Worm (Caenorhabditis elegans): ENCODE measurements around the gene B0416.11.

B0416.11 gene

DNA sequence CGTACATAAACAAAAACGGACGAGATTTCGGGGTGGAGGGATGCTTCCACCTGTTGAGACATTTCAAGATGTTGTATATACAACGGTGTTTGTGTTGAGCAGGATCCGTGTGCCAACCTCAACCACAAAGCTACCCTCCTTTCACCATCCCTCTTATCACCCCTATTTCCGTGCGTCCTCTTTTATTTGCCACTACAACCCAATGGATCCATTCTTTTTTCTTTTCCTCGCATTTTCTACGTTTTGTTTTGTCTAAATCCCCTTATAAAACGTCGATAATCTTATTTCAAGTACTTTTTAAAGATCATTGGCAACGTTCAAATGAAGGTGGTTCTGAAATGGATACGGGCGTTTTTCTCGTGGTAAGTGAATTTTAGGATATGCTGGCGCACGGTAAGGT lies 39.7 kb downstream of the B0416.11 start, which contains the start of gene gpa-12:
TSS of gene gpa-12 (plus strand) at position 301 of the 400 bp plus-strand sequence.
- TF ChIP-seq nhr-28 (tag; optimal IDR thresholded peaks at IDR 0.05) (no peak), snpc-4 (tag; optimal IDR thresholded peaks at IDR 0.05) (no peak), daf-12 (tag; optimal IDR thresholded peaks at IDR 0.05) (no peak), egl-5 (tag; optimal IDR thresholded peaks at IDR 0.05) (no peak), zag-1 (tag; optimal IDR thresholded peaks at IDR 0.05) (no peak), nhr-43 (tag; optimal IDR thresholded peaks at IDR 0.05; ENCODE audit: poor library complexity, severe bottlenecking) (no peak), mml-1 (tag; optimal IDR thresholded peaks at IDR 0.05) (no peak), pha-4 (tag; optimal IDR thresholded peaks at IDR 0.05) (no peak), lin-15B (tag; optimal IDR thresholded peaks at IDR 0.05) (no peak)

DNA sequence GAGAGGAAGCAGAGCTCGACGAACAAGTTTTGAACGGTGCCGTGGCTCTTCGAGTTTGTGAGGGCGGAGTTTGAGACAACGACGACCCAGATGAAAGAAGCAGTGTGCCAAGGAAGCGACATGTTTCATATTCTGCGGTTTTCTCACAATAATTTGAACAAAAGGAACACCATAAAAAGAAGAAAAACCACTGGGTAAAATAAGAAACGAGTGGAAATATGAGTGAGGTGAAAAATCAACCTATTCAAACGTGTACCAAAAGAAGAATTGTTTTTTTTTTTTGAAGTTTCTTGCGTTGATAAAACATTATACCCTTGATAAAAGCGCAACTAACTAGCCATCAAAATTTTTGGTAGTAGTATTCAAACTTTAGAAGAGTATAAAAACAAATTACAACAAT lies 40.8 kb downstream of the B0416.11 start, which contains the start of gene lgc-4:
TSS of gene lgc-4 (minus strand) at position 101 of the 400 bp plus-strand sequence.
- TF ChIP-seq snpc-4 (tag; optimal IDR thresholded peaks at IDR 0.05) (no peak), jun-1 (tag; optimal IDR thresholded peaks at IDR 0.05) (no peak), elt-3 (tag; optimal IDR thresholded peaks at IDR 0.05) (no peak), nhr-11 (tag; optimal IDR thresholded peaks at IDR 0.05) (no peak), ztf-4 (tag; optimal IDR thresholded peaks at IDR 0.05) (no peak), hmg-11 (tag; optimal IDR thresholded peaks at IDR 0.05) (no peak), lsy-12 (tag; optimal IDR thresholded peaks at IDR 0.05) (no peak), ceh-9 (tag; optimal IDR thresholded peaks at IDR 0.05) (no peak), elt-1 (tag; optimal IDR thresholded peaks at IDR 0.05) (no peak), mml-1 (tag; optimal IDR thresholded peaks at IDR 0.05) (no peak), ceh-82 (tag; optimal IDR thresholded peaks at IDR 0.05) (no peak), nhr-77 (tag; optimal IDR thresholded peaks at IDR 0.05) (no peak), fos-1 (tag; optimal IDR thresholded peaks at IDR 0.05) (no peak), lin-39 (tag; optimal IDR thresholded peaks at IDR 0.05) (no peak), tbx-2 (tag; optimal IDR thresholded peaks at IDR 0.05) (no peak)

DNA sequence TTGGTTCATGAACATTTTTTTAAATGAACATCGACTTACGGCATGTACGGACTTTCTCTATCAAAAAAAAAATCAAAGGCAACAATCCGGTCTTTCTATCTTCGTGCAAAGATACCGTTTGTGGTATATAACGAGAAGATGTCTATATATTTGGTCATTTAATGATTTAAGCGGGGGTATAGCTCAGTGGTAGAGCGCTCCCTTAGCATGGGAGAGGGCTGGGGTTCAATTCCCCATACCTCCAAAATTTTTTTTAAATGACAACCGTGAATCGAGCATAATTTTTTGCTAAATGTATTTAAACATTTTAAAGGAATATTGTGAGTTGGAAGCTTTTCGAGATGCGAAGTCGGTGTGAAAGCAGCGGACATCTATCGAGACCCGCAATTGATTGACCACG lies 44.2 kb downstream of the B0416.11 start:
- TF ChIP-seq tbx-2 (tag; optimal IDR thresholded peaks at IDR 0.05) (peak; percentile 2), nhr-43 (tag; optimal IDR thresholded peaks at IDR 0.05; ENCODE audit: poor library complexity, severe bottlenecking) (peak; percentile 45), ztf-11 (tag; optimal IDR thresholded peaks at IDR 0.05) (no peak)

ce11 chrX:9237708-9238107 lies 45.2 kb downstream of the B0416.11 start:
- TF ChIP-seq mml-1 (tag; optimal IDR thresholded peaks at IDR 0.05) (no peak), nhr-43 (tag; optimal IDR thresholded peaks at IDR 0.05; ENCODE audit: poor library complexity, severe bottlenecking) (peak; percentile 66)

ce11 chrX:9234518-9234917 lies 48.4 kb downstream of the B0416.11 start, which contains the start of gene col-175:
Gene col-175 (minus strand): TSS chrX:9234618.
- no peak for TF ChIP-seq nhr-43 (tag; optimal IDR thresholded peaks at IDR 0.05; ENCODE audit: poor library complexity, severe bottlenecking)
- no peak for TF ChIP-seq nfya-1 (tag; optimal IDR thresholded peaks at IDR 0.05; ENCODE audit: insufficient read depth)
- TF ChIP-seq nhr-11 (tag; optimal IDR thresholded peaks at IDR 0.05): no peak

ce11 chrX:9233805-9234204 lies 49.1 kb downstream of the B0416.11 start:
- no peak for TF ChIP-seq fkh-10 (GFP tag; optimal IDR thresholded peaks at IDR 0.05)
- TF ChIP-seq nhr-67 (tag; optimal IDR thresholded peaks at IDR 0.05): no peak
- no peak for TF ChIP-seq nhr-43 (tag; optimal IDR thresholded peaks at IDR 0.05; ENCODE audit: poor library complexity, severe bottlenecking)
- no peak for TF ChIP-seq jun-1 (tag; optimal IDR thresholded peaks at IDR 0.05)
- TF ChIP-seq egl-5 (tag; optimal IDR thresholded peaks at IDR 0.05): no peak
- no peak for TF ChIP-seq zag-1 (tag; optimal IDR thresholded peaks at IDR 0.05)
- no peak for TF ChIP-seq unc-39 (tag; optimal IDR thresholded peaks at IDR 0.05)
- no peak for TF ChIP-seq nhr-237 (tag; optimal IDR thresholded peaks at IDR 0.05)
- no peak for TF ChIP-seq elt-2 (tag; optimal IDR thresholded peaks at IDR 0.05)
- no peak for TF ChIP-seq snpc-4 (tag; optimal IDR thresholded peaks at IDR 0.05)
- no peak for TF ChIP-seq daf-12 (tag; optimal IDR thresholded peaks at IDR 0.05)
- no peak for TF ChIP-seq ceh-82 (tag; optimal IDR thresholded peaks at IDR 0.05)
- TF ChIP-seq mdl-1 (tag; optimal IDR thresholded peaks at IDR 0.05): no peak

DNA sequence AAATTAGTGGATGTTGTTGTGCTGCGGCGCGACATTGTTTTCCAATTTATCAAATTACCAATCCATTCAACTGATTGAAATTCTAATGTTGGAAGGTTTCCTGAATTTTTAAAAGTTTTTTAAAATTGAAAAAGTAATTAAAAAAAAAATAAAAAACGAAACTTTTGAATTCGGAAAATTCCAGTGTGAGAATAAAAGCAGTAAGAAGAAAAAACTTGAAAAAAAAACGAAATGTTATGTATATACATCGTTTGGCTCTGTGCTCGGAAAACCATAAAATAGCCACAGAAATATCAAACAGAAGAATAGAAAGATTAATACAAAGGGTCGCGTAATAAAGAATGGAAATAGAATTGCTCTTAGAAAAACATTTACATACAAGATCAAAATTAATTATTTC lies 50.9 kb downstream of the B0416.11 start, which contains the start of gene vav-1:
TSS of gene vav-1 (minus strand) at position 101 of the 400 bp plus-strand sequence.
- TF ChIP-seq R02D3.7 (tag; optimal IDR thresholded peaks at IDR 0.05): no peak
- TF ChIP-seq ZK546.5 (tag; optimal IDR thresholded peaks at IDR 0.05): no peak
- TF ChIP-seq elt-3 (tag; optimal IDR thresholded peaks at IDR 0.05): no peak
- no peak for TF ChIP-seq elt-2 (tag; optimal IDR thresholded peaks at IDR 0.05)
- no peak for TF ChIP-seq nhr-23 (tag; optimal IDR thresholded peaks at IDR 0.05)
- TF ChIP-seq mdl-1 (tag; optimal IDR thresholded peaks at IDR 0.05): no peak
- TF ChIP-seq egl-5 (tag; optimal IDR thresholded peaks at IDR 0.05): no peak
- TF ChIP-seq nhr-76 (tag; optimal IDR thresholded peaks at IDR 0.05): no peak
- no peak for TF ChIP-seq nhr-237 (tag; optimal IDR thresholded peaks at IDR 0.05)
- no peak for TF ChIP-seq lin-39 (tag; optimal IDR thresholded peaks at IDR 0.05)
- TF ChIP-seq zag-1 (tag; optimal IDR thresholded peaks at IDR 0.05): no peak
- no peak for TF ChIP-seq snpc-4 (tag; optimal IDR thresholded peaks at IDR 0.05)
- no peak for TF ChIP-seq aly-2 (tag; optimal IDR thresholded peaks at IDR 0.05)
- no peak for TF ChIP-seq lin-15B (tag; optimal IDR thresholded peaks at IDR 0.05)
